Worm (Caenorhabditis elegans): ENCODE results near the gene Y49A3A.4.

DNA sequence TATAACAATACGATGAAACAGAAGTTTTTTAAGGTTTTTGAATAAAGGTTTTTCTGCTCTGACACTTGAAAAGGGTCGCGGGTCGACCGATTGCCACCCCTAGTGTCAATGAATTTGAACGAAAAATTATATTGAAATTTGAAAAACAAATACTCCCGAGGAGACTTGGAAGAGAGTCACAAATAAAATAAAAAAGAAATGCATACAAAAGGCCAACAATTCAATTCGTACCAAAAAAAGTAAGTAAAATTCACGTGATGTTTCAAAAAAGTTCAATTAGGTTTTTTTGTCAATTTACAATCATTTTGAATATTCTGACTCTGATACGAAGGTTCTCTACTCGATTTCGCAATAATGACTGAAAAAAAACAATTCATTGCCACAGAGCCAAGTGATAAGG lies 34.8 kb upstream of the Y49A3A.4 start, which contains the start of gene C15H11.1:
- TF ChIP-seq cog-1 (tag; optimal IDR thresholded peaks at IDR 0.05) (no peak), klf-2 (GFP tag; conservative IDR thresholded peaks at IDR 0.05) (no peak), tab-1 (GFP tag; IDR thresholded peaks at IDR 0.05) (no peak), ref-1 (GFP tag; conservative IDR thresholded peaks at IDR 0.05) (no peak), ztf-23 (GFP tag; IDR thresholded peaks at IDR 0.05) (no peak), med-1 (GFP tag; optimal IDR thresholded peaks at IDR 0.05; ENCODE audit: insufficient read depth) (no peak), flt-1 (GFP tag; IDR thresholded peaks at IDR 0.05) (no peak), T22C8.4 (GFP tag; IDR thresholded peaks at IDR 0.05) (no peak), ztf-29 (GFP tag; IDR thresholded peaks at IDR 0.05) (no peak)
